Worm (Caenorhabditis elegans) whole organism, L4 larva: Measurements from ENCODE around the gene clec-161.

Source experiments
- ZK546.5 ChIP-seq, 2 experiments: sonication (generic microtip); optimal IDR thresholded peaks; 2 replicates each; lab custom pipeline; 2017; ENCODE audit warnings: missing biosample characterization in 2 of 2, missing genetic modification characterization in 2 of 2
- ces-1 ChIP-seq: fragments of 150-350 bp; sonication (generic microtip); optimal IDR thresholded peaks from 4 replicates; lab custom pipeline; 2014; ENCODE audit warnings: missing biosample characterization, missing genetic modification reagents, missing genetic modification characterization
- mdt-29 ChIP-seq: fragments of 200-800 bp; sonication (Bioruptor generic); IDR thresholded peaks from 2 replicates; pipeline ENCODE4 v1.3.6; 2022; ENCODE audit warnings: missing genetic modification reagents, missing genetic modification characterization, missing compliant biosample characterization
- mep-1 ChIP-seq: fragments of 150-350 bp; sonication (generic microtip); optimal IDR thresholded peaks from 3 replicates; lab custom pipeline; 2014; ENCODE audit warnings: missing biosample characterization, missing genetic modification characterization
- nhr-11 ChIP-seq: fragments of 150-350 bp; optimal IDR thresholded peaks from 2 replicates; lab custom pipeline; 2014; ENCODE audit warnings: missing biosample characterization, missing genetic modification characterization
- nhr-237 ChIP-seq: sonication (generic microtip); optimal IDR thresholded peaks from 2 replicates; lab custom pipeline; 2017; ENCODE audit warnings: missing biosample characterization, missing genetic modification characterization
- pha-4 ChIP-seq, 2 experiments: fragments of 150-350 bp in 1 of 2; fragments of 200-800 bp in 1 of 2; sonication (Bioruptor generic) in 1 of 2; IDR thresholded peaks in 1 of 2; optimal IDR thresholded peaks in 1 of 2; 2 replicates each; pipeline versions ENCODE4 v1.3.6 to Lab custom; 2014 to 2022; ENCODE audit warnings: missing genetic modification characterization in 2 of 2, missing genetic modification reagents in 2 of 2, missing biosample characterization in 1 of 2, missing compliant biosample characterization in 1 of 2
- skn-1 ChIP-seq: fragments of 150-350 bp; optimal IDR thresholded peaks from 2 replicates; lab custom pipeline; 2014; ENCODE audit warnings: missing biosample characterization, missing genetic modification characterization
- zag-1 ChIP-seq: fragments of 150-350 bp; optimal IDR thresholded peaks from 2 replicates; lab custom pipeline; 2014; ENCODE audit warnings: missing biosample characterization, missing genetic modification characterization
- zfp-2 ChIP-seq: sonication (generic microtip); optimal IDR thresholded peaks from 2 replicates; lab custom pipeline; 2016; ENCODE audit warnings: mild to moderate bottlenecking, missing genetic modification characterization, missing compliant biosample characterization

DNA sequence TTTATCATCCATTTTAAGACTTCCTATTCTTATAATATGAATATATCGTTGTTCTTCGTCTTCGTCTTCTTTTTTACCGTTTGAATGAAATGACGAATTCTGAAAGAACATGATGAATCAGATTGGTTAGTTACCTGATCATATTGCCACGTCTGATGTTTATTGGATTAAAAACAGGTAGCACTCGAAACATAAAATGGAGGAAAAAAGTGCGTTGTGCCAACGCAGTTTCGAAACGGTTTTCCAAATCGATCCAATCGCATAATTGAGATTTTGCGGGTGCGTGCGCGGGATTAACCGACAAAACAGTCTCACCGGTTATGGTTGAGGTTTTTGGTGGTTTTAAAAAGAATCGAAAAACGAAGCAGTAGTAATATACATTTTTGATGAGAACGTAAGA is 13.0 kb downstream of the clec-161 start, which contains the start of gene rom-2:
- TF ChIP-seq ces-1 (GFP tag; lab: Kevin White, UChicago) (no peak), zag-1 (tag; lab: Kevin White, UChicago) (no peak), pha-4 (GFP tag; IDR thresholded peaks at IDR 0.05; lab: Robert Waterston, UW) (no peak), pha-4 (tag; optimal IDR thresholded peaks at IDR 0.05; lab: Kevin White, UChicago) (no peak), nhr-11 (tag; lab: Kevin White, UChicago) (no peak), ZK546.5 (tag; optimal IDR thresholded peaks at IDR 0.05; lab: Kevin White, UChicago) (no peak), skn-1 (tag; lab: Kevin White, UChicago) (no peak), nhr-237 (no peak), mdt-29 (GFP tag; lab: Robert Waterston, UW) (no peak), zfp-2 (tag; lab: Kevin White, UChicago) (no peak), mep-1 (tag; lab: Kevin White, UChicago) (no peak)
